Worm (Caenorhabditis elegans) whole organism, L4/young adult: Measurements from ENCODE around the gene ets-5.

Experiments used
- W03F9.2 ChIP-seq: fragments of 150-350 bp; optimal IDR thresholded peaks from 2 replicates; lab custom pipeline; 2014; ENCODE audit warnings: missing biosample characterization, missing genetic modification characterization
- him-1 ChIP-seq: sonication (generic microtip); optimal IDR thresholded peaks from 2 replicates; lab custom pipeline; 2016; ENCODE audit warnings: missing genotype, missing genetic modification reagents, missing genetic modification characterization, missing compliant biosample characterization

ce11 chrX:5129447-5129846 lies 45.1 kb upstream of the ets-5 start:
- TF ChIP-seq him-1 = no peak
- TF ChIP-seq W03F9.2 (tag; lab: Kevin White, UChicago) = no peak
